Worm (Caenorhabditis elegans): ENCODE data around the gene ctsa-1.1.

The ctsa-1.1 gene

ce11 chrII:4728687-4729086 is 8.8 kb upstream of the ctsa-1.1 start (continued):
- TF ChIP-seq unc-39 (tag; optimal IDR thresholded peaks at IDR 0.05) (no peak), set-16 (GFP tag; IDR thresholded peaks at IDR 0.05) (no peak), tra-1 (GFP tag; IDR thresholded peaks at IDR 0.05) (peak; percentile 86), F44E2.7 (GFP tag; IDR thresholded peaks at IDR 0.05) (no peak), hmg-1.1 (GFP tag; IDR thresholded peaks at IDR 0.05) (no peak), nhr-237 (tag; optimal IDR thresholded peaks at IDR 0.05) (no peak), duxl-1 (tag; optimal IDR thresholded peaks at IDR 0.05; ENCODE audit: poor library complexity) (no peak), ceh-28 (tag; optimal IDR thresholded peaks at IDR 0.05) (no peak), ceh-44 (GFP tag; IDR thresholded peaks at IDR 0.05) (no peak), mes-2 (tag; optimal IDR thresholded peaks at IDR 0.05; ENCODE audit: poor library complexity, severe bottlenecking) (no peak), ces-1 (GFP tag; optimal IDR thresholded peaks at IDR 0.05) (no peak), unc-130 (GFP tag; optimal IDR thresholded peaks at IDR 0.05) (no peak), tag-97 (GFP tag; IDR thresholded peaks at IDR 0.05) (no peak), ZK546.5 (tag; optimal IDR thresholded peaks at IDR 0.05) (no peak), hlh-11 (tag; optimal IDR thresholded peaks at IDR 0.05) (peak; percentile 91), egl-43 (GFP tag; IDR thresholded peaks at IDR 0.05) (no peak), Y48G9A.11 (GFP tag; IDR thresholded peaks at IDR 0.05) (no peak), skn-1 (tag; optimal IDR thresholded peaks at IDR 0.05) (no peak), ceh-82 (tag; optimal IDR thresholded peaks at IDR 0.05) (no peak), rbr-2 (tag; optimal IDR thresholded peaks at IDR 0.05) (no peak), F37D6.2 (tag; optimal IDR thresholded peaks at IDR 0.05) (no peak), ceh-62 (tag; optimal IDR thresholded peaks at IDR 0.05) (no peak), nhr-76 (tag; optimal IDR thresholded peaks at IDR 0.05) (no peak), gei-8 (GFP tag; optimal IDR thresholded peaks at IDR 0.05) (no peak), F10B5.3 (tag; optimal IDR thresholded peaks at IDR 0.05) (no peak), mxl-2 (GFP tag; conservative IDR thresholded peaks at IDR 0.05) (no peak), madf-5 (GFP tag; IDR thresholded peaks at IDR 0.05) (no peak)

ce11 chrII:4729733-4730132 is 7.7 kb upstream of the ctsa-1.1 start, which contains the start of gene F41C3.7:
F41C3.7 (plus strand) TSS chrII:4730033.
- TF ChIP-seq snpc-4 (tag; optimal IDR thresholded peaks at IDR 0.05) (no peak), F44E2.7 (GFP tag; IDR thresholded peaks at IDR 0.05) (no peak), ces-1 (GFP tag; optimal IDR thresholded peaks at IDR 0.05) (no peak), nhr-42 (GFP tag; IDR thresholded peaks at IDR 0.05) (no peak), F49E8.2 (tag; optimal IDR thresholded peaks at IDR 0.05; ENCODE audit: borderline replicate concordance) (no peak), R02D3.7 (tag; optimal IDR thresholded peaks at IDR 0.05) (no peak), daf-19 (GFP tag; conservative IDR thresholded peaks at IDR 0.05) (no peak), madf-9 (GFP tag; conservative IDR thresholded peaks at IDR 0.05) (no peak)

ce11 chrII:4733848-4734247 is 3.6 kb upstream of the ctsa-1.1 start, which contains the start of gene F41C3.11:
F41C3.11 (minus strand) TSS chrII:4733948.
- TF ChIP-seq daf-19 (GFP tag; conservative IDR thresholded peaks at IDR 0.05), result no peak
- no peak for TF ChIP-seq cey-2 (tag; optimal IDR thresholded peaks at IDR 0.05; ENCODE audit: borderline replicate concordance, insufficient read depth)
- no peak for TF ChIP-seq mes-2 (tag; optimal IDR thresholded peaks at IDR 0.05; ENCODE audit: poor library complexity, severe bottlenecking)
- TF ChIP-seq arid-1 (GFP tag; conservative IDR thresholded peaks at IDR 0.05), result no peak
- no peak for TF ChIP-seq dpl-1 (GFP tag; optimal IDR thresholded peaks at IDR 0.05)
- no peak for TF ChIP-seq tag-97 (GFP tag; IDR thresholded peaks at IDR 0.05)
- no peak for TF ChIP-seq dve-1 (tag; optimal IDR thresholded peaks at IDR 0.05; ENCODE audit: insufficient read depth)
- TF ChIP-seq Y48G9A.11 (GFP tag; IDR thresholded peaks at IDR 0.05), result no peak
- no peak for TF ChIP-seq set-16 (GFP tag; IDR thresholded peaks at IDR 0.05)
- TF ChIP-seq hmg-1.1 (GFP tag; IDR thresholded peaks at IDR 0.05), result no peak
- no peak for TF ChIP-seq F26F4.8 (GFP tag; conservative IDR thresholded peaks at IDR 0.05)
- no peak for TF ChIP-seq nhr-77 (tag; optimal IDR thresholded peaks at IDR 0.05)
- no peak for TF ChIP-seq hlh-11 (tag; optimal IDR thresholded peaks at IDR 0.05)
- TF ChIP-seq zfp-3 (GFP tag; conservative IDR thresholded peaks at IDR 0.05), result no peak
- no peak for TF ChIP-seq hlh-30 (tag; optimal IDR thresholded peaks at IDR 0.05; ENCODE audit: insufficient read depth)
- TF ChIP-seq nhr-48 (tag; optimal IDR thresholded peaks at IDR 0.05), result no peak
